Worm (Caenorhabditis elegans) whole organism, young adult: ENCODE measurements around the gene T04C9.1.

Experiments
- B0261.1 ChIP-seq: sonication (generic microtip); optimal IDR thresholded peaks from 2 replicates; lab custom pipeline; 2016; ENCODE audit warnings: mild to moderate bottlenecking, missing genetic modification characterization, moderate library complexity, missing compliant biosample characterization
- B0336.3 ChIP-seq: fragments of 200-800 bp; sonication (Bioruptor generic); IDR thresholded peaks from 2 replicates; pipeline ENCODE4 v1.3.6; 2022; ENCODE audit warnings: missing genetic modification characterization, missing compliant biosample characterization
- C06A6.2 ChIP-seq: fragments of 200-800 bp; sonication (Bioruptor generic); conservative IDR thresholded peaks from 2 replicates; pipeline ENCODE4 v1.3.6; 2022; ENCODE audit warnings: missing genetic modification characterization, missing compliant biosample characterization
- D2030.7 ChIP-seq: fragments of 200-800 bp; sonication (Bioruptor generic); IDR thresholded peaks from 2 replicates; pipeline ENCODE4 v1.3.6; 2022; ENCODE audit warnings: missing genetic modification reagents, missing genetic modification characterization, missing compliant biosample characterization
- F23B12.7 ChIP-seq: sonication (generic microtip); optimal IDR thresholded peaks from 2 replicates; lab custom pipeline; 2017; ENCODE audit warnings: missing genetic modification characterization, mild to moderate bottlenecking, missing compliant biosample characterization, antibody characterized with exemption, moderate library complexity; ENCODE audit not compliant: insufficient read depth
- F33H1.4 ChIP-seq: fragments of 200-800 bp; sonication (Bioruptor generic); IDR thresholded peaks from 2 replicates; pipeline ENCODE4 v1.3.6; 2022; ENCODE audit warnings: missing genetic modification reagents, missing genetic modification characterization, missing compliant biosample characterization
- F37B4.10 ChIP-seq: fragments of 200-800 bp; sonication (Bioruptor generic); IDR thresholded peaks from 2 replicates; pipeline ENCODE4 v1.3.6; 2022; ENCODE audit warnings: missing genetic modification characterization, missing compliant biosample characterization
- F49E8.2 ChIP-seq: sonication (generic microtip); optimal IDR thresholded peaks from 3 replicates; lab custom pipeline; 2017; ENCODE audit warnings: missing genetic modification characterization, mild to moderate bottlenecking, missing compliant biosample characterization, antibody characterized with exemption, moderate library complexity; ENCODE audit not compliant: insufficient read depth
- F52B5.7 ChIP-seq: sonication (generic microtip); optimal IDR thresholded peaks from 2 replicates; lab custom pipeline; 2016; ENCODE audit warnings: mild to moderate bottlenecking, missing genetic modification characterization, missing compliant biosample characterization
- F57C9.4 ChIP-seq: sonication (generic microtip); optimal IDR thresholded peaks from 2 replicates; lab custom pipeline; 2017; ENCODE audit warnings: mild to moderate bottlenecking, missing genetic modification characterization, missing compliant biosample characterization
- K12H6.12 ChIP-seq: fragments of 200-800 bp; sonication (Bioruptor generic); optimal IDR thresholded peaks from 2 replicates; lab custom pipeline; 2018; ENCODE audit warnings: mild to moderate bottlenecking, missing genetic modification characterization, missing compliant biosample characterization
- T07F8.4 ChIP-seq: sonication (generic microtip); optimal IDR thresholded peaks from 2 replicates; lab custom pipeline; 2016; ENCODE audit warnings: mild to moderate bottlenecking, missing genetic modification characterization, moderate library complexity, missing compliant biosample characterization
- Y67H2A.10 ChIP-seq: fragments of 200-800 bp; sonication (Bioruptor generic); conservative IDR thresholded peaks from 2 replicates; pipeline ENCODE4 v1.3.6; 2022; ENCODE audit warnings: missing genetic modification reagents, missing genetic modification characterization, missing compliant biosample characterization
- cebp-2 ChIP-seq: fragments of 200-800 bp; sonication (Bioruptor generic); IDR thresholded peaks from 2 replicates; pipeline ENCODE4 v1.3.6; 2022; ENCODE audit warnings: missing genetic modification characterization, missing compliant biosample characterization
- ceh-27 ChIP-seq: fragments of 200-800 bp; sonication (Bioruptor generic); optimal IDR thresholded peaks from 2 replicates; lab custom pipeline; 2018; ENCODE audit warnings: mild to moderate bottlenecking, missing genetic modification characterization, moderate library complexity, missing compliant biosample characterization
- ceh-40 ChIP-seq: fragments of 200-800 bp; sonication (Bioruptor generic); IDR thresholded peaks from 2 replicates; pipeline ENCODE4 v1.3.6; 2022; ENCODE audit warnings: missing genetic modification characterization, missing compliant biosample characterization
- ceh-91 ChIP-seq: fragments of 200-800 bp; sonication (Bioruptor generic); IDR thresholded peaks from 2 replicates; pipeline ENCODE4 v1.3.6; 2022; ENCODE audit warnings: missing genetic modification reagents, missing genetic modification characterization, missing compliant biosample characterization
- chd-7 ChIP-seq: sonication (generic microtip); optimal IDR thresholded peaks from 2 replicates; lab custom pipeline; 2016; ENCODE audit warnings: mild to moderate bottlenecking, missing genetic modification characterization, moderate library complexity, missing compliant biosample characterization
- dox-1 ChIP-seq: fragments of 200-800 bp; sonication (Bioruptor generic); IDR thresholded peaks from 2 replicates; pipeline ENCODE4 v1.3.6; 2022; ENCODE audit warnings: missing genetic modification reagents, missing genetic modification characterization, missing compliant biosample characterization
- dpl-1 ChIP-seq: fragments of 150-350 bp; optimal IDR thresholded peaks from 2 replicates; lab custom pipeline; 2014; ENCODE audit warnings: missing biosample characterization, missing genetic modification reagents, missing genetic modification characterization
- egrh-3 ChIP-seq: fragments of 200-800 bp; sonication (Bioruptor generic); IDR thresholded peaks from 2 replicates; pipeline ENCODE4 v1.3.6; 2022; ENCODE audit warnings: missing genetic modification reagents, missing genetic modification characterization, missing compliant biosample characterization
- him-1 ChIP-seq: sonication (generic microtip); optimal IDR thresholded peaks from 2 replicates; lab custom pipeline; 2016; ENCODE audit warnings: missing genotype, missing genetic modification reagents, missing genetic modification characterization, missing compliant biosample characterization
- hlh-12 ChIP-seq: sonication (generic microtip); optimal IDR thresholded peaks from 2 replicates; lab custom pipeline; 2016; ENCODE audit warnings: missing genetic modification characterization, missing compliant biosample characterization
- hmg-20 ChIP-seq: fragments of 200-800 bp; sonication (Bioruptor generic); IDR thresholded peaks from 2 replicates; pipeline ENCODE4 v1.3.6; 2022; ENCODE audit warnings: missing genetic modification reagents, missing genetic modification characterization, missing compliant biosample characterization
- hsf-1 ChIP-seq: fragments of 200-800 bp; sonication (Bioruptor generic); IDR thresholded peaks from 2 replicates; pipeline ENCODE4 v1.3.6; 2022; ENCODE audit warnings: missing genetic modification reagents, missing genetic modification characterization, missing compliant biosample characterization
- let-607 ChIP-seq, 2 experiments: fragments of 200-800 bp in 1 of 2; sonication (Bioruptor generic) in 1 of 2; sonication (generic microtip) in 1 of 2; optimal IDR thresholded peaks; 2 replicates each; lab custom pipeline; 2016 to 2018; ENCODE audit warnings: mild to moderate bottlenecking in 2 of 2, missing compliant biosample characterization in 2 of 2, missing genetic modification characterization in 2 of 2, moderate library complexity in 2 of 2, missing genotype in 1 of 2
- lin-26 ChIP-seq: fragments of 200-800 bp; sonication (Bioruptor generic); IDR thresholded peaks from 2 replicates; pipeline ENCODE4 v1.3.6; 2022; ENCODE audit warnings: missing genetic modification reagents, missing genetic modification characterization, missing compliant biosample characterization
- lin-35 ChIP-seq, 3 experiments: fragments of 150-350 bp in 2 of 3; sonication (generic microtip) in 1 of 3; optimal IDR thresholded peaks; 2 replicates each; lab custom pipeline; 2014 to 2018; ENCODE audit warnings: missing biosample characterization in 3 of 3, missing genetic modification characterization in 3 of 3, missing genetic modification reagents in 3 of 3
- lir-1 ChIP-seq: fragments of 200-800 bp; sonication (Bioruptor generic); conservative IDR thresholded peaks from 2 replicates; pipeline ENCODE4 v1.3.6; 2022; ENCODE audit warnings: missing genetic modification reagents, missing genetic modification characterization, missing compliant biosample characterization
- mes-4 ChIP-seq: sonication (generic microtip); optimal IDR thresholded peaks from 2 replicates; lab custom pipeline; 2016; ENCODE audit warnings: missing genotype, missing genetic modification characterization, missing compliant biosample characterization
- nfya-2 ChIP-seq: fragments of 200-800 bp; sonication (Bioruptor generic); IDR thresholded peaks from 2 replicates; pipeline ENCODE4 v1.3.6; 2022; ENCODE audit warnings: missing genetic modification reagents, missing genetic modification characterization, missing compliant biosample characterization
- nhr-120 ChIP-seq: fragments of 200-800 bp; sonication (Bioruptor generic); IDR thresholded peaks from 2 replicates; pipeline ENCODE4 v1.3.6; 2022; ENCODE audit warnings: missing genetic modification characterization, missing compliant biosample characterization
- nhr-179 ChIP-seq: sonication (generic microtip); optimal IDR thresholded peaks from 2 replicates; lab custom pipeline; 2016; ENCODE audit warnings: mild to moderate bottlenecking, missing genetic modification characterization, missing compliant biosample characterization
- nhr-90 ChIP-seq: sonication (generic microtip); optimal IDR thresholded peaks from 2 replicates; lab custom pipeline; 2016; ENCODE audit warnings: missing genotype, mild to moderate bottlenecking, missing genetic modification characterization, missing compliant biosample characterization
- repo-1 ChIP-seq: sonication (generic microtip); optimal IDR thresholded peaks from 2 replicates; lab custom pipeline; 2017; ENCODE audit warnings: mild to moderate bottlenecking, missing genetic modification characterization, missing compliant biosample characterization
- sea-2 ChIP-seq: fragments of 200-800 bp; sonication (Bioruptor generic); IDR thresholded peaks from 2 replicates; pipeline ENCODE4 v1.3.6; 2022; ENCODE audit warnings: missing genetic modification characterization, missing compliant biosample characterization
- snpc-1.1 ChIP-seq: sonication (generic microtip); optimal IDR thresholded peaks from 2 replicates; lab custom pipeline; 2017; ENCODE audit warnings: missing genetic modification characterization, mild to moderate bottlenecking, missing compliant biosample characterization, antibody characterized with exemption, moderate library complexity, missing genotype, missing genetic modification reagents; ENCODE audit not compliant: insufficient read depth
- snpc-1.3 ChIP-seq: sonication (generic microtip); optimal IDR thresholded peaks from 2 replicates; lab custom pipeline; 2017; ENCODE audit warnings: missing genetic modification characterization, mild to moderate bottlenecking, missing compliant biosample characterization, antibody characterized with exemption, moderate library complexity, missing genotype, missing genetic modification reagents; ENCODE audit not compliant: insufficient read depth
- snpc-3.4 ChIP-seq: sonication (generic microtip); optimal IDR thresholded peaks from 2 replicates; lab custom pipeline; 2017; ENCODE audit warnings: missing genetic modification characterization, mild to moderate bottlenecking, missing compliant biosample characterization, antibody characterized with exemption, moderate library complexity, missing genotype, missing genetic modification reagents
- snpc-4 ChIP-seq, 5 experiments: fragments of 150-350 bp in 1 of 5; sonication (generic microtip) in 4 of 5; optimal IDR thresholded peaks; 2 replicates each; lab custom pipeline; 2014 to 2018; ENCODE audit warnings: missing genetic modification characterization in 5 of 5, missing biosample characterization in 3 of 5, antibody characterized with exemption in 2 of 5, mild to moderate bottlenecking in 2 of 5, missing compliant biosample characterization in 2 of 5, missing genotype in 2 of 5, moderate library complexity in 2 of 5, missing genetic modification reagents in 1 of 5
- tbp1 ChIP-seq: fragments of 200-800 bp; sonication (Bioruptor generic); optimal IDR thresholded peaks from 2 replicates; lab custom pipeline; 2018; ENCODE audit warnings: mild to moderate bottlenecking, missing genetic modification characterization, missing compliant biosample characterization
- tlf-1 ChIP-seq: fragments of 200-800 bp; sonication (Bioruptor generic); optimal IDR thresholded peaks from 2 replicates; lab custom pipeline; 2018; ENCODE audit warnings: mild to moderate bottlenecking, missing genetic modification characterization, missing compliant biosample characterization
- xnd-1 ChIP-seq: sonication (generic microtip); optimal IDR thresholded peaks from 2 replicates; lab custom pipeline; 2016; ENCODE audit warnings: missing genotype, missing genetic modification reagents, missing genetic modification characterization, missing compliant biosample characterization
- ztf-18 ChIP-seq: sonication (generic microtip); optimal IDR thresholded peaks from 2 replicates; lab custom pipeline; 2016; ENCODE audit warnings: missing genotype, mild to moderate bottlenecking, missing genetic modification characterization, missing compliant biosample characterization
- ztf-22 ChIP-seq: fragments of 200-800 bp; sonication (Bioruptor generic); optimal IDR thresholded peaks from 2 replicates; lab custom pipeline; 2018; ENCODE audit warnings: mild to moderate bottlenecking, missing genetic modification characterization, moderate library complexity, missing compliant biosample characterization
- ztf-3 ChIP-seq: fragments of 200-800 bp; sonication (Bioruptor generic); optimal IDR thresholded peaks from 2 replicates; lab custom pipeline; 2018; ENCODE audit warnings: mild to moderate bottlenecking, missing genetic modification characterization, missing compliant biosample characterization

Gene T04C9.1

ce11 chrIII:5943368-5944180 lies 49.4 kb upstream of the T04C9.1 start (continued):
- TF ChIP-seq chd-7 (tag; lab: Kevin White, UChicago), result no peak
- peak; percentile 31 to 35 for TF ChIP-seq let-607 (tag; optimal IDR thresholded peaks at IDR 0.05; lab: Kevin White, UChicago)
- TF ChIP-seq lin-26, result peak; percentile 77; the same call in 1 of the 2 replicates
- TF ChIP-seq K12H6.12 (tag; lab: Kevin White, UChicago), result peak; percentile 22
- TF ChIP-seq egrh-3 (GFP tag; lab: Robert Waterston, UW), result no peak; the same call in 1 of the 2 replicates
- TF ChIP-seq ceh-91 (GFP tag; lab: Robert Waterston, UW), result no peak
- 0 out of 2 replicates have a peak, but pooled peaks have one; percentile 30 for TF ChIP-seq hmg-20 (GFP tag; lab: Robert Waterston, UW)
- no peak for TF ChIP-seq F37B4.10
- peak; percentile 84 for TF ChIP-seq tlf-1 (GFP tag; lab: Kevin White, UChicago)
- TF ChIP-seq dpl-1 (GFP tag; lab: Kevin White, UChicago), result no peak
- TF ChIP-seq F57C9.4 (tag; lab: Kevin White, UChicago), result no peak
- peak; percentile 11 for TF ChIP-seq ztf-18 (tag; lab: Kevin White, UChicago)
- TF ChIP-seq nfya-2, result 0 out of 2 replicates have a peak, but pooled peaks have one; percentile 2
- TF ChIP-seq T07F8.4, result peak; percentile 51
- peak; percentile 73 for TF ChIP-seq snpc-1.1 (tag; lab: Kevin White, UChicago)
- TF ChIP-seq mes-4 (tag; lab: Kevin White, UChicago), result no peak
- TF ChIP-seq F23B12.7 (tag; lab: Kevin White, UChicago), result peak; percentile 26
- peak; percentile 21 for TF ChIP-seq ztf-3
- 0 out of 2 replicates have a peak, but pooled peaks have one; percentile 14 for TF ChIP-seq D2030.7
- peak; percentile 96 for TF ChIP-seq repo-1 (tag; lab: Kevin White, UChicago)
- peak; percentile 93 for TF ChIP-seq B0336.3
- TF ChIP-seq him-1 (tag; lab: Kevin White, UChicago), result peak; percentile 92
- TF ChIP-seq snpc-1.3 (tag; lab: Kevin White, UChicago), result no peak
- TF ChIP-seq F52B5.7 (tag; lab: Kevin White, UChicago), result peak; percentile 62
- TF ChIP-seq B0261.1 (tag; lab: Kevin White, UChicago), result no peak
- peak; percentile 65 for TF ChIP-seq nhr-90 (tag; lab: Kevin White, UChicago)
- no peak; the same call in 1 of the 2 replicates for TF ChIP-seq nhr-120 (GFP tag; lab: Robert Waterston, UW)
- TF ChIP-seq snpc-4 (GFP tag; optimal IDR thresholded peaks at IDR 0.05; lab: Kevin White, UChicago), result no peak
- TF ChIP-seq snpc-4 (tag; optimal IDR thresholded peaks at IDR 0.05; lab: Kevin White, UChicago), result peak in 2 of 4 experiments; percentile 49 to 62
- TF ChIP-seq sea-2, result no peak
- no peak for TF ChIP-seq nhr-179 (tag; lab: Kevin White, UChicago)
- TF ChIP-seq hlh-12, result no peak
- no peak for TF ChIP-seq ztf-22 (GFP tag; lab: Kevin White, UChicago)
- TF ChIP-seq hsf-1 (GFP tag; lab: Robert Waterston, UW), result peak; percentile 77
- peak; percentile 62 for TF ChIP-seq tbp1 (GFP tag; lab: Kevin White, UChicago)
- TF ChIP-seq cebp-2 (GFP tag; lab: Robert Waterston, UW), result peak; percentile 88
- TF ChIP-seq C06A6.2 (GFP tag; lab: Robert Waterston, UW), result peak; percentile 50; the same call in 1 of the 2 replicates

ce11 chrIII:5945865-5946264 lies 47.1 kb upstream of the T04C9.1 start, which contains the start of gene F25B5.5:
F25B5.5 (minus strand) TSS chrIII:5946124.
- TF ChIP-seq tlf-1 (GFP tag; lab: Kevin White, UChicago), result no peak
- TF ChIP-seq snpc-3.4, result no peak
- no peak for TF ChIP-seq F33H1.4 (GFP tag; lab: Robert Waterston, UW)
- 0 out of 2 replicates have a peak, but pooled peaks have one; percentile 32 for TF ChIP-seq lin-26
- TF ChIP-seq dox-1 (GFP tag; lab: Robert Waterston, UW), result no peak
- no peak for TF ChIP-seq Y67H2A.10 (GFP tag; lab: Robert Waterston, UW)
- peak in 1 of 3 experiments; percentile 32 for TF ChIP-seq lin-35 (GFP tag; optimal IDR thresholded peaks at IDR 0.05; lab: Kevin White, UChicago)
- TF ChIP-seq ceh-27 (GFP tag; lab: Kevin White, UChicago), result no peak
- no peak for TF ChIP-seq lir-1 (GFP tag; lab: Robert Waterston, UW)
- TF ChIP-seq xnd-1 (tag; lab: Kevin White, UChicago), result no peak
- TF ChIP-seq F49E8.2 (tag; lab: Kevin White, UChicago), result no peak
- TF ChIP-seq ceh-40 (GFP tag; lab: Robert Waterston, UW), result no peak
- TF ChIP-seq sea-2, result no peak
